Fruit fly (Drosophila melanogaster) whole organism, prepupa: Measurements from ENCODE around the gene Pde11.
A peak's percentile ranks its signal among the peaks of the same experiment; 100 is the strongest.

ENCODE experiments used
- Blimp-1 ChIP-seq: fragments of 200-800 bp; sonication (Bioruptor generic); optimal IDR thresholded peaks from 3 replicates; lab custom pipeline; 2017; ENCODE audit warnings: missing biosample characterization, missing genetic modification characterization, mild to moderate bottlenecking, moderate library complexity, missing genetic modification reagents
- CG10631 ChIP-seq: fragments of 200-800 bp; sonication (Bioruptor generic); optimal IDR thresholded peaks from 2 replicates; lab custom pipeline; 2016; ENCODE audit warnings: missing biosample characterization, missing genetic modification characterization
- CG11902 ChIP-seq: fragments of 200-800 bp; sonication (Bioruptor generic); optimal IDR thresholded peaks from 3 replicates; lab custom pipeline; 2016; ENCODE audit warnings: missing biosample characterization, missing genetic modification characterization
- CG15336 ChIP-seq: fragments of 200-800 bp; sonication (Bioruptor generic); IDR thresholded peaks from 2 replicates; pipeline ENCODE4 v1.3.6; 2022; ENCODE audit warnings: missing biosample characterization, missing genetic modification characterization
- CG1621 ChIP-seq: fragments of 200-800 bp; sonication (Bioruptor generic); optimal IDR thresholded peaks from 3 replicates; lab custom pipeline; 2018; ENCODE audit warnings: missing biosample characterization, mild to moderate bottlenecking, missing genetic modification characterization
- CG31627 ChIP-seq: fragments of 200-800 bp; sonication (Bioruptor generic); optimal IDR thresholded peaks from 3 replicates; lab custom pipeline; 2016; ENCODE audit warnings: missing biosample characterization, missing genetic modification characterization
- CG32006 ChIP-seq: fragments of 200-800 bp; sonication (Bioruptor generic); optimal IDR thresholded peaks from 3 replicates; lab custom pipeline; 2017; ENCODE audit warnings: missing biosample characterization, mild to moderate bottlenecking, missing genetic modification characterization
- CG3919 ChIP-seq: fragments of 200-800 bp; sonication (Bioruptor generic); optimal IDR thresholded peaks from 3 replicates; lab custom pipeline; 2016; ENCODE audit warnings: missing biosample characterization, missing genetic modification characterization
- CG6163 ChIP-seq: fragments of 200-800 bp; sonication (Bioruptor generic); IDR thresholded peaks from 3 replicates; pipeline ENCODE4 v1.3.6; 2022; ENCODE audit warnings: missing biosample characterization, missing genetic modification characterization
- CG6792 ChIP-seq: fragments of 200-800 bp; sonication (Bioruptor generic); optimal IDR thresholded peaks from 3 replicates; lab custom pipeline; 2016; ENCODE audit warnings: missing biosample characterization, missing genetic modification characterization
- CG6808 ChIP-seq: fragments of 200-800 bp; sonication (Bioruptor generic); optimal IDR thresholded peaks from 3 replicates; lab custom pipeline; 2017; ENCODE audit warnings: missing biosample characterization, missing genetic modification characterization, mild to moderate bottlenecking, moderate library complexity, missing genetic modification reagents
- CG6854 ChIP-seq: fragments of 200-800 bp; sonication (Bioruptor generic); optimal IDR thresholded peaks from 2 replicates; lab custom pipeline; 2017; ENCODE audit warnings: missing biosample characterization, mild to moderate bottlenecking, missing genetic modification characterization
- CG7368 ChIP-seq: fragments of 200-800 bp; sonication (Bioruptor generic); optimal IDR thresholded peaks from 3 replicates; lab custom pipeline; 2016; ENCODE audit warnings: missing biosample characterization, missing genetic modification characterization
- CG8119 ChIP-seq: fragments of 200-800 bp; sonication (Bioruptor generic); IDR thresholded peaks from 3 replicates; pipeline ENCODE4 v1.3.6; 2022; ENCODE audit warnings: missing biosample characterization, missing genetic modification characterization
- CG9139 ChIP-seq: fragments of 200-800 bp; sonication (Bioruptor generic); optimal IDR thresholded peaks from 3 replicates; lab custom pipeline; 2017; ENCODE audit warnings: missing biosample characterization, mild to moderate bottlenecking, missing genetic modification characterization
- Eip75B ChIP-seq: fragments of 200-800 bp; sonication (Bioruptor generic); optimal IDR thresholded peaks from 3 replicates; lab custom pipeline; 2016; ENCODE audit warnings: missing biosample characterization, missing genetic modification characterization
- Eip78C ChIP-seq: fragments of 200-800 bp; sonication (Bioruptor generic); peaks from one replicate; lab custom pipeline; 2016; ENCODE audit warnings: missing biosample characterization, missing genetic modification characterization
- Ets21C ChIP-seq: fragments of 200-800 bp; sonication (Bioruptor generic); optimal IDR thresholded peaks from 3 replicates; lab custom pipeline; 2016; ENCODE audit warnings: missing biosample characterization, missing genetic modification characterization
- Ets96B ChIP-seq: fragments of 200-800 bp; optimal IDR thresholded peaks from 2 replicates; lab custom pipeline; 2019; ENCODE audit warnings: missing biosample characterization, mild to moderate bottlenecking, missing genetic modification characterization, moderate library complexity
- Hr38 ChIP-seq: sonication (Bioruptor generic); optimal IDR thresholded peaks from 2 replicates; lab custom pipeline; 2016; ENCODE audit warnings: missing biosample characterization, missing genetic modification characterization
- Hr39 ChIP-seq: fragments of 200-800 bp; sonication (Bioruptor generic); optimal IDR thresholded peaks from 2 replicates; lab custom pipeline; 2016; ENCODE audit warnings: missing biosample characterization, missing genetic modification characterization
- Met ChIP-seq: fragments of 200-800 bp; sonication (Bioruptor generic); optimal IDR thresholded peaks from 3 replicates; lab custom pipeline; 2016; ENCODE audit warnings: missing biosample characterization, missing genetic modification characterization
- OdsH ChIP-seq: fragments of 200-800 bp; sonication (Bioruptor generic); optimal IDR thresholded peaks from 3 replicates; lab custom pipeline; 2016; ENCODE audit warnings: missing biosample characterization, missing genetic modification characterization
- Smox ChIP-seq: fragments of 200-800 bp; sonication (Bioruptor generic); optimal IDR thresholded peaks from 3 replicates; lab custom pipeline; 2016; ENCODE audit warnings: missing biosample characterization, missing genetic modification characterization
- Sox102F ChIP-seq: fragments of 200-800 bp; sonication (Bioruptor generic); optimal IDR thresholded peaks from 2 replicates; lab custom pipeline; 2016; ENCODE audit warnings: missing biosample characterization, mild to moderate bottlenecking, missing genetic modification characterization
- Sox15 ChIP-seq: fragments of 200-800 bp; sonication (Bioruptor generic); optimal IDR thresholded peaks from 3 replicates; lab custom pipeline; 2016; ENCODE audit warnings: missing biosample characterization, missing genetic modification characterization
- achi ChIP-seq: fragments of 200-800 bp; sonication (Bioruptor generic); optimal IDR thresholded peaks from 3 replicates; lab custom pipeline; 2016; ENCODE audit warnings: missing biosample characterization, missing genetic modification characterization
- acj6 ChIP-seq: fragments of 200-800 bp; sonication (Bioruptor generic); optimal IDR thresholded peaks from 3 replicates; lab custom pipeline; 2016; ENCODE audit warnings: missing biosample characterization, missing genetic modification characterization
- cyc ChIP-seq: fragments of 200-800 bp; sonication (Bioruptor generic); optimal IDR thresholded peaks from 3 replicates; lab custom pipeline; 2016; ENCODE audit warnings: missing biosample characterization, missing genetic modification characterization
- dac ChIP-seq: fragments of 200-800 bp; sonication (Bioruptor generic); optimal IDR thresholded peaks from 2 replicates; lab custom pipeline; 2017; ENCODE audit warnings: missing biosample characterization, mild to moderate bottlenecking, missing genetic modification characterization
- eg ChIP-seq: fragments of 200-800 bp; sonication (Bioruptor generic); IDR thresholded peaks from 3 replicates; pipeline ENCODE4 v1.3.6; 2022; ENCODE audit warnings: missing biosample characterization, missing genetic modification characterization
- esn ChIP-seq: fragments of 200-800 bp; sonication (Bioruptor generic); optimal IDR thresholded peaks from 2 replicates; lab custom pipeline; 2016; ENCODE audit warnings: missing biosample characterization, mild to moderate bottlenecking, missing genetic modification characterization, moderate library complexity
- fd59A ChIP-seq: fragments of 200-800 bp; sonication (Bioruptor generic); optimal IDR thresholded peaks from 2 replicates; lab custom pipeline; 2017; ENCODE audit warnings: missing biosample characterization, mild to moderate bottlenecking, missing genetic modification characterization, missing genetic modification reagents
- fd85E ChIP-seq: fragments of 200-800 bp; sonication (Bioruptor generic); optimal IDR thresholded peaks from 3 replicates; lab custom pipeline; 2016; ENCODE audit warnings: missing biosample characterization, missing genetic modification characterization
- fkh ChIP-seq: fragments of 200-800 bp; sonication (Bioruptor generic); optimal IDR thresholded peaks from 3 replicates; lab custom pipeline; 2017; ENCODE audit warnings: missing biosample characterization, mild to moderate bottlenecking, missing genetic modification characterization, moderate library complexity
- lz ChIP-seq: fragments of 200-800 bp; sonication (Bioruptor generic); optimal IDR thresholded peaks from 3 replicates; lab custom pipeline; 2016; ENCODE audit warnings: missing biosample characterization, missing genetic modification characterization
- net ChIP-seq: fragments of 200-800 bp; sonication (Bioruptor generic); optimal IDR thresholded peaks from 3 replicates; lab custom pipeline; 2016; ENCODE audit warnings: missing biosample characterization, missing genetic modification characterization
- salr ChIP-seq, 2 experiments: fragments of 200-800 bp; sonication (Bioruptor generic); optimal IDR thresholded peaks; 3 replicates each; lab custom pipeline; 2016 to 2018; ENCODE audit warnings: missing biosample characterization in 2 of 2, missing genetic modification characterization in 2 of 2, mild to moderate bottlenecking in 1 of 2
- spab ChIP-seq: fragments of 200-800 bp; sonication (Bioruptor generic); optimal IDR thresholded peaks from 2 replicates; lab custom pipeline; 2017; ENCODE audit warnings: missing biosample characterization, mild to moderate bottlenecking, missing genetic modification characterization, missing genetic modification reagents
- svp ChIP-seq: fragments of 200-800 bp; sonication (Bioruptor generic); peaks from one replicate; lab custom pipeline; 2016; ENCODE audit warnings: missing biosample characterization, missing genetic modification characterization
- topi ChIP-seq: fragments of 200-800 bp; sonication (Bioruptor generic); optimal IDR thresholded peaks from 3 replicates; lab custom pipeline; 2016; ENCODE audit warnings: missing biosample characterization, missing genetic modification characterization
- vri ChIP-seq: fragments of 200-800 bp; sonication (Bioruptor generic); optimal IDR thresholded peaks from 3 replicates; lab custom pipeline; 2016; ENCODE audit warnings: missing biosample characterization, mild to moderate bottlenecking, missing genetic modification characterization

Pde11 gene

dm6 chr2L:18604986-18605385, 14.8 kb upstream of the Pde11 start, which contains the start of gene CG10413 (continued):
- TF ChIP-seq Eip78C (GFP tag; lab: Kevin White, UChicago) (peak; percentile 100), Ets21C (peak; percentile 97), acj6 (GFP tag; lab: Kevin White, UChicago) (peak; percentile 99), CG11902 (GFP tag; lab: Kevin White, UChicago) (peak; percentile 97), lz (GFP tag; lab: Kevin White, UChicago) (peak; percentile 99), svp (GFP tag; lab: Kevin White, UChicago) (no peak), CG31627 (GFP tag; lab: Kevin White, UChicago) (peak; percentile 99), Eip75B (peak; percentile 99), OdsH (GFP tag; lab: Kevin White, UChicago) (peak; percentile 99), CG7368 (GFP tag; lab: Kevin White, UChicago) (peak; percentile 96), topi (GFP tag; lab: Kevin White, UChicago) (peak; percentile 98), CG6792 (peak; percentile 98), fkh (GFP tag; lab: Kevin White, UChicago) (peak; percentile 79), vri (GFP tag; lab: Kevin White, UChicago) (no peak), CG10631 (GFP tag; lab: Kevin White, UChicago) (peak; percentile 98), Hr39 (GFP tag; lab: Kevin White, UChicago) (peak; percentile 99), esn (GFP tag; lab: Kevin White, UChicago) (peak; percentile 99), spab (GFP tag; lab: Kevin White, UChicago) (peak; percentile 96), CG8119 (GFP tag; lab: Robert Waterston, UW) (peak; percentile 97)

dm6 chr2L:18599152-18599551, 9.0 kb upstream of the Pde11 start:
- no peak for TF ChIP-seq CG11902 (GFP tag; lab: Kevin White, UChicago)
- TF ChIP-seq salr (GFP tag; optimal IDR thresholded peaks at IDR 0.05; lab: Kevin White, UChicago), result no peak
- TF ChIP-seq Hr38 (GFP tag; lab: Kevin White, UChicago), result no peak
- TF ChIP-seq fd85E, result no peak

dm6 chr2L:18598150-18598723, 8.1 kb upstream of the Pde11 start:
- no peak for TF ChIP-seq Smox (GFP tag; lab: Kevin White, UChicago)
- no peak for TF ChIP-seq CG3919 (GFP tag; lab: Kevin White, UChicago)
- no peak for TF ChIP-seq Met
- no peak for TF ChIP-seq Ets21C
- TF ChIP-seq CG6854 (GFP tag; lab: Kevin White, UChicago), result no peak
- no peak for TF ChIP-seq CG8119 (GFP tag; lab: Robert Waterston, UW)
- TF ChIP-seq CG7368 (GFP tag; lab: Kevin White, UChicago), result no peak
- no peak for TF ChIP-seq CG1621 (tag; lab: Kevin White, UChicago)
- no peak for TF ChIP-seq Blimp-1 (GFP tag; lab: Kevin White, UChicago)
- TF ChIP-seq acj6 (GFP tag; lab: Kevin White, UChicago), result no peak
- TF ChIP-seq CG6163, result no peak
- TF ChIP-seq cyc (GFP tag; lab: Kevin White, UChicago), result no peak
- no peak for TF ChIP-seq eg (GFP tag; lab: Robert Waterston, UW)
- TF ChIP-seq Sox102F (GFP tag; lab: Kevin White, UChicago), result no peak
- TF ChIP-seq fd59A (GFP tag; lab: Kevin White, UChicago), result no peak
- TF ChIP-seq net (GFP tag; lab: Kevin White, UChicago), result no peak
- no peak for TF ChIP-seq Sox15 (GFP tag; lab: Kevin White, UChicago)
- no peak for TF ChIP-seq CG15336 (GFP tag; lab: Robert Waterston, UW)
- no peak for TF ChIP-seq lz (GFP tag; lab: Kevin White, UChicago)

- TF ChIP-seq CG32006, result no peak
- no peak for TF ChIP-seq CG6808 (GFP tag; lab: Kevin White, UChicago)
- no peak for TF ChIP-seq CG9139
- TF ChIP-seq Eip75B, result no peak
- TF ChIP-seq Met, result no peak
- no peak for TF ChIP-seq CG3919 (GFP tag; lab: Kevin White, UChicago)
- TF ChIP-seq Hr38 (GFP tag; lab: Kevin White, UChicago), result no peak
- TF ChIP-seq acj6 (GFP tag; lab: Kevin White, UChicago), result no peak
- no peak for TF ChIP-seq Ets21C
- no peak for TF ChIP-seq eg (GFP tag; lab: Robert Waterston, UW)
- TF ChIP-seq Eip78C (GFP tag; lab: Kevin White, UChicago), result no peak
- TF ChIP-seq esn (GFP tag; lab: Kevin White, UChicago), result no peak
- TF ChIP-seq fd85E, result no peak
- no peak for TF ChIP-seq svp (GFP tag; lab: Kevin White, UChicago)
- no peak for TF ChIP-seq dac
- no peak for TF ChIP-seq Ets96B (tag; lab: Kevin White, UChicago)
- no peak for TF ChIP-seq achi
- no peak for TF ChIP-seq lz (GFP tag; lab: Kevin White, UChicago)
Observed at dm6 chr2L:18596871-18597338, 6.8 kb upstream of the Pde11 start, which contains the start of gene amos. amos (minus strand) TSS chr2L:18596921.
